Worm (Caenorhabditis elegans) whole organism, young adult: ENCODE measurements around the gene B0507.6.

ENCODE experiments used
- lag-1 ChIP-seq: fragments of 200-800 bp; sonication (Bioruptor generic); IDR thresholded peaks from 2 replicates; pipeline ENCODE4 v1.3.6; 2022; ENCODE audit warnings: missing genetic modification reagents, missing genetic modification characterization, missing compliant biosample characterization
- sea-2 ChIP-seq: fragments of 200-800 bp; sonication (Bioruptor generic); IDR thresholded peaks from 2 replicates; pipeline ENCODE4 v1.3.6; 2022; ENCODE audit warnings: missing genetic modification characterization, missing compliant biosample characterization

ce11 chrV:8781164-8781563, 35.2 kb downstream of the B0507.6 start:
- TF ChIP-seq sea-2 (GFP tag; lab: Robert Waterston, UW) = no peak
- TF ChIP-seq lag-1 = no peak
